Worm (Caenorhabditis elegans) whole organism, young adult: ENCODE measurements around the gene alh-8.
A peak's percentile ranks its signal among the peaks of the same experiment; 100 is the strongest.

ENCODE experiments used
- F23B12.7 ChIP-seq: sonication (generic microtip); optimal IDR thresholded peaks from 2 replicates; lab custom pipeline; 2017; ENCODE audit warnings: missing genetic modification characterization, mild to moderate bottlenecking, missing compliant biosample characterization, antibody characterized with exemption, moderate library complexity; ENCODE audit not compliant: insufficient read depth
- F33H1.4 ChIP-seq: fragments of 200-800 bp; sonication (Bioruptor generic); IDR thresholded peaks from 2 replicates; pipeline ENCODE4 v1.3.6; 2022; ENCODE audit warnings: missing genetic modification reagents, missing genetic modification characterization, missing compliant biosample characterization
- F37B4.10 ChIP-seq: fragments of 200-800 bp; sonication (Bioruptor generic); IDR thresholded peaks from 2 replicates; pipeline ENCODE4 v1.3.6; 2022; ENCODE audit warnings: missing genetic modification characterization, missing compliant biosample characterization
- F49E8.2 ChIP-seq: sonication (generic microtip); optimal IDR thresholded peaks from 3 replicates; lab custom pipeline; 2017; ENCODE audit warnings: missing genetic modification characterization, mild to moderate bottlenecking, missing compliant biosample characterization, antibody characterized with exemption, moderate library complexity; ENCODE audit not compliant: insufficient read depth
- T07F8.4 ChIP-seq: sonication (generic microtip); optimal IDR thresholded peaks from 2 replicates; lab custom pipeline; 2016; ENCODE audit warnings: mild to moderate bottlenecking, missing genetic modification characterization, moderate library complexity, missing compliant biosample characterization
- Y53G8AR.9 ChIP-seq: fragments of 200-800 bp; sonication (Bioruptor generic); conservative IDR thresholded peaks from 2 replicates; pipeline ENCODE4 v1.3.6; 2022; ENCODE audit warnings: missing genetic modification reagents, missing genetic modification characterization, missing compliant biosample characterization
- akir-1 ChIP-seq: fragments of 200-800 bp; sonication (Bioruptor generic); optimal IDR thresholded peaks from 2 replicates; lab custom pipeline; 2018; ENCODE audit warnings: mild to moderate bottlenecking, missing genetic modification characterization, moderate library complexity, missing compliant biosample characterization
- ama-1 ChIP-seq, 3 experiments: fragments of 150-350 bp in 1 of 3; sonication (generic microtip) in 2 of 3; optimal IDR thresholded peaks; 2 replicates each; lab custom pipeline; 2014 to 2018; ENCODE audit warnings: missing biosample characterization in 2 of 3, missing genetic modification characterization in 2 of 3, missing genetic modification reagents in 2 of 3
- aptf-3 ChIP-seq: fragments of 200-800 bp; sonication (Bioruptor generic); IDR thresholded peaks from 2 replicates; pipeline ENCODE4 v1.3.6; 2022; ENCODE audit warnings: missing genetic modification characterization, missing compliant biosample characterization
- cebp-2 ChIP-seq: fragments of 200-800 bp; sonication (Bioruptor generic); IDR thresholded peaks from 2 replicates; pipeline ENCODE4 v1.3.6; 2022; ENCODE audit warnings: missing genetic modification characterization, missing compliant biosample characterization
- ceh-100 ChIP-seq: fragments of 200-800 bp; sonication (Bioruptor generic); IDR thresholded peaks from 2 replicates; pipeline ENCODE4 v1.3.6; 2022; ENCODE audit warnings: missing genetic modification reagents, missing genetic modification characterization, missing compliant biosample characterization
- ceh-27 ChIP-seq: fragments of 200-800 bp; sonication (Bioruptor generic); optimal IDR thresholded peaks from 2 replicates; lab custom pipeline; 2018; ENCODE audit warnings: mild to moderate bottlenecking, missing genetic modification characterization, moderate library complexity, missing compliant biosample characterization
- ceh-91 ChIP-seq: fragments of 200-800 bp; sonication (Bioruptor generic); IDR thresholded peaks from 2 replicates; pipeline ENCODE4 v1.3.6; 2022; ENCODE audit warnings: missing genetic modification reagents, missing genetic modification characterization, missing compliant biosample characterization
- chd-7 ChIP-seq: sonication (generic microtip); optimal IDR thresholded peaks from 2 replicates; lab custom pipeline; 2016; ENCODE audit warnings: mild to moderate bottlenecking, missing genetic modification characterization, moderate library complexity, missing compliant biosample characterization
- dox-1 ChIP-seq: fragments of 200-800 bp; sonication (Bioruptor generic); IDR thresholded peaks from 2 replicates; pipeline ENCODE4 v1.3.6; 2022; ENCODE audit warnings: missing genetic modification reagents, missing genetic modification characterization, missing compliant biosample characterization
- efl-1 ChIP-seq: fragments of 150-350 bp; optimal IDR thresholded peaks from 2 replicates; lab custom pipeline; 2014; ENCODE audit warnings: missing biosample characterization, missing genetic modification reagents, missing genetic modification characterization
- ekl-4 ChIP-seq: fragments of 200-800 bp; sonication (Bioruptor generic); IDR thresholded peaks from 2 replicates; pipeline ENCODE4 v1.3.6; 2022; ENCODE audit warnings: missing genetic modification reagents, missing genetic modification characterization, missing compliant biosample characterization
- hlh-12 ChIP-seq: sonication (generic microtip); optimal IDR thresholded peaks from 2 replicates; lab custom pipeline; 2016; ENCODE audit warnings: missing genetic modification characterization, missing compliant biosample characterization
- hsf-1 ChIP-seq: fragments of 200-800 bp; sonication (Bioruptor generic); IDR thresholded peaks from 2 replicates; pipeline ENCODE4 v1.3.6; 2022; ENCODE audit warnings: missing genetic modification reagents, missing genetic modification characterization, missing compliant biosample characterization
- lin-35 ChIP-seq, 3 experiments: fragments of 150-350 bp in 2 of 3; sonication (generic microtip) in 1 of 3; optimal IDR thresholded peaks; 2 replicates each; lab custom pipeline; 2014 to 2018; ENCODE audit warnings: missing biosample characterization in 3 of 3, missing genetic modification characterization in 3 of 3, missing genetic modification reagents in 3 of 3
- madf-6 ChIP-seq: fragments of 200-800 bp; sonication (Bioruptor generic); IDR thresholded peaks from 2 replicates; pipeline ENCODE4 v1.3.6; 2022; ENCODE audit warnings: missing genetic modification reagents, missing genetic modification characterization, missing compliant biosample characterization
- madf-8 ChIP-seq: fragments of 200-800 bp; sonication (Bioruptor generic); conservative IDR thresholded peaks from 2 replicates; pipeline ENCODE4 v1.3.6; 2022; ENCODE audit warnings: missing genetic modification reagents, missing genetic modification characterization, missing compliant biosample characterization
- nfya-1 ChIP-seq: sonication (generic microtip); optimal IDR thresholded peaks from 2 replicates; lab custom pipeline; 2017; ENCODE audit warnings: antibody characterized with exemption, missing compliant biosample characterization, missing genetic modification characterization, borderline replicate concordance; ENCODE audit not compliant: insufficient read depth
- nhr-179 ChIP-seq: sonication (generic microtip); optimal IDR thresholded peaks from 2 replicates; lab custom pipeline; 2016; ENCODE audit warnings: mild to moderate bottlenecking, missing genetic modification characterization, missing compliant biosample characterization
- nhr-80 ChIP-seq: sonication (generic microtip); optimal IDR thresholded peaks from 2 replicates; lab custom pipeline; 2016; ENCODE audit warnings: missing genetic modification characterization, missing compliant biosample characterization
- snpc-1.3 ChIP-seq: sonication (generic microtip); optimal IDR thresholded peaks from 2 replicates; lab custom pipeline; 2017; ENCODE audit warnings: missing genetic modification characterization, mild to moderate bottlenecking, missing compliant biosample characterization, antibody characterized with exemption, moderate library complexity, missing genotype, missing genetic modification reagents; ENCODE audit not compliant: insufficient read depth
- xnd-1 ChIP-seq: sonication (generic microtip); optimal IDR thresholded peaks from 2 replicates; lab custom pipeline; 2016; ENCODE audit warnings: missing genotype, missing genetic modification reagents, missing genetic modification characterization, missing compliant biosample characterization
- zfh-2 ChIP-seq: fragments of 200-800 bp; sonication (Bioruptor generic); conservative IDR thresholded peaks from 2 replicates; pipeline ENCODE4 v1.3.6; 2022; ENCODE audit warnings: missing genetic modification reagents, missing genetic modification characterization, missing compliant biosample characterization
- zim-3 ChIP-seq: sonication (generic microtip); optimal IDR thresholded peaks from 2 replicates; lab custom pipeline; 2017; ENCODE audit warnings: mild to moderate bottlenecking, missing genetic modification characterization, moderate library complexity, missing compliant biosample characterization

The alh-8 gene

ce11 chrII:11700200-11700599 lies 28.7 kb upstream of the alh-8 start, which contains the start of gene inos-1:
Gene inos-1, minus strand, starts transcription at chrII:11700300.
- TF ChIP-seq cebp-2 (GFP tag; lab: Robert Waterston, UW) (no peak), zfh-2 (GFP tag; lab: Robert Waterston, UW) (0 out of 2 replicates have a peak, but pooled peaks have one; percentile 33), aptf-3 (0 out of 2 replicates have a peak, but pooled peaks have one; percentile 28), chd-7 (tag; lab: Kevin White, UChicago) (no peak)

- TF ChIP-seq madf-8 (GFP tag; lab: Robert Waterston, UW), result 0 out of 2 replicates have a peak, but pooled peaks have one; percentile 17
- no peak for TF ChIP-seq ama-1 (optimal IDR thresholded peaks at IDR 0.05; lab: Kevin White, UChicago)
- TF ChIP-seq ama-1 (GFP tag; optimal IDR thresholded peaks at IDR 0.05; lab: Kevin White, UChicago), result no peak
- no peak for TF ChIP-seq T07F8.4
- peak; percentile 44 for TF ChIP-seq F33H1.4
- TF ChIP-seq hsf-1 (GFP tag; lab: Robert Waterston, UW), result peak; percentile 81; the same call in 1 of the 2 replicates
- peak; percentile 59 for TF ChIP-seq efl-1 (GFP tag; lab: Kevin White, UChicago)
- TF ChIP-seq snpc-1.3, result no peak
- peak; percentile 77 for TF ChIP-seq madf-6
- no peak for TF ChIP-seq F49E8.2 (tag; lab: Kevin White, UChicago)
- TF ChIP-seq F23B12.7 (tag; lab: Kevin White, UChicago), result no peak
- TF ChIP-seq ceh-91 (GFP tag; lab: Robert Waterston, UW), result peak; percentile 16; the same call in 1 of the 2 replicates
- TF ChIP-seq Y53G8AR.9 (GFP tag; lab: Robert Waterston, UW), result no peak
- no peak for TF ChIP-seq F37B4.10
- TF ChIP-seq ceh-100, result no peak
- TF ChIP-seq xnd-1, result peak; percentile 31
- TF ChIP-seq hlh-12 (tag; lab: Kevin White, UChicago), result no peak
- no peak for TF ChIP-seq nhr-179 (tag; lab: Kevin White, UChicago)
- TF ChIP-seq zfh-2 (GFP tag; lab: Robert Waterston, UW), result no peak
Observed at ce11 chrII:11700635-11701034, 28.2 kb upstream of the alh-8 start.

- TF ChIP-seq nhr-80 (tag; lab: Kevin White, UChicago), result peak; percentile 60
- no peak for TF ChIP-seq efl-1 (GFP tag; lab: Kevin White, UChicago)
- TF ChIP-seq hsf-1 (GFP tag; lab: Robert Waterston, UW), result 0 out of 2 replicates have a peak, but pooled peaks have one; percentile 10
Observed at ce11 chrII:11705787-11706186, 23.1 kb upstream of the alh-8 start, which contains the start of gene VF13D12L.3. Gene VF13D12L.3, plus strand, starts transcription at chrII:11706009.

ce11 chrII:11709464-11709863 lies 19.4 kb upstream of the alh-8 start, which contains the start of gene fcmt-1:
Gene fcmt-1, minus strand, starts transcription at chrII:11709564.
- TF ChIP-seq nfya-1 (tag; lab: Kevin White, UChicago) (no peak), ekl-4 (GFP tag; lab: Robert Waterston, UW) (no peak), zim-3 (tag; lab: Kevin White, UChicago) (no peak), ceh-27 (GFP tag; lab: Kevin White, UChicago) (no peak)

- TF ChIP-seq F23B12.7 (tag; lab: Kevin White, UChicago) (no peak), madf-8 (GFP tag; lab: Robert Waterston, UW) (no peak), lin-35 (GFP tag; optimal IDR thresholded peaks at IDR 0.05; lab: Kevin White, UChicago) (no peak), dox-1 (no peak), nfya-1 (tag; lab: Kevin White, UChicago) (no peak), zim-3 (tag; lab: Kevin White, UChicago) (no peak), hsf-1 (GFP tag; lab: Robert Waterston, UW) (no peak), akir-1 (no peak)
Observed at ce11 chrII:11710771-11711170, 18.1 kb upstream of the alh-8 start.
